Fruit fly (Drosophila melanogaster): ENCODE data around the gene lmgA.

lmgA gene

dm6 chr2L:8574947-8575346 lies 46.5 kb upstream of the lmgA start (continued):
- peak; percentile 91 for TF ChIP-seq ase (GFP tag; IDR thresholded peaks at IDR 0.05)
- TF ChIP-seq CG14860 (GFP tag; IDR thresholded peaks at IDR 0.05; ENCODE audit: partially characterized antibody): peak; percentile 51; the same call in 1 of the 3 replicates
- TF ChIP-seq usp (GFP tag; optimal IDR thresholded peaks at IDR 0.05): no peak
- TF ChIP-seq Sox100B (GFP tag; optimal IDR thresholded peaks at IDR 0.05): peak; percentile 77
- TF ChIP-seq CG33213 (GFP tag; optimal IDR thresholded peaks at IDR 0.05): no peak
- peak; percentile 93 for TF ChIP-seq gce (GFP tag; IDR thresholded peaks at IDR 0.05)
- TF ChIP-seq Ada2b (GFP tag; IDR thresholded peaks at IDR 0.05): peak; percentile 90
- TF ChIP-seq sob (GFP tag; IDR thresholded peaks at IDR 0.05): peak; percentile 82
- peak; percentile 83 for TF ChIP-seq CG11093 (GFP tag; IDR thresholded peaks at IDR 0.05)
- TF ChIP-seq pan (optimal IDR thresholded peaks at IDR 0.05): no peak
- TF ChIP-seq pan (GFP tag; optimal IDR thresholded peaks at IDR 0.05 in 1 of 2, IDR thresholded peaks at IDR 0.05 in 1 of 2): peak in 1 of 2 experiments; percentile 92
- TF ChIP-seq CG9609 (GFP tag; optimal IDR thresholded peaks at IDR 0.05): no peak
- TF ChIP-seq CG13296 (GFP tag; optimal IDR thresholded peaks at IDR 0.05): peak; percentile 44
- TF ChIP-seq sd (tag; optimal IDR thresholded peaks at IDR 0.05): peak; percentile 4
- TF ChIP-seq tio (GFP tag; optimal IDR thresholded peaks at IDR 0.05): peak; percentile 69
- peak; percentile 83 for TF ChIP-seq trem (tag; optimal IDR thresholded peaks at IDR 0.05)
- TF ChIP-seq HLH54F (GFP tag; optimal IDR thresholded peaks at IDR 0.05): no peak
- TF ChIP-seq nau (GFP tag; optimal IDR thresholded peaks at IDR 0.05): peak; percentile 74
- TF ChIP-seq sr (GFP tag; IDR thresholded peaks at IDR 0.05): 0 out of 3 replicates have a peak, but pooled peaks have one; percentile 19
- peak; percentile 82 for TF ChIP-seq CG11695 (GFP tag; IDR thresholded peaks at IDR 0.05)
- TF ChIP-seq lmd (GFP tag; IDR thresholded peaks at IDR 0.05): peak; percentile 84
- peak; percentile 54 for TF ChIP-seq sqz (GFP tag; optimal IDR thresholded peaks at IDR 0.05)
- peak; percentile 70 for TF ChIP-seq chn (GFP tag; optimal IDR thresholded peaks at IDR 0.05)
- TF ChIP-seq CG9817 (tag; optimal IDR thresholded peaks at IDR 0.05): peak; percentile 55
- TF ChIP-seq ap (GFP tag; IDR thresholded peaks at IDR 0.05): peak; percentile 88
- TF ChIP-seq CG34376 (GFP tag; optimal IDR thresholded peaks at IDR 0.05): no peak
- peak; percentile 75 for TF ChIP-seq CG11723 (GFP tag; optimal IDR thresholded peaks at IDR 0.05)
- TF ChIP-seq pita (GFP tag; optimal IDR thresholded peaks at IDR 0.05): no peak
- TF ChIP-seq CG12236 (GFP tag; optimal IDR thresholded peaks at IDR 0.05): no peak
- TF ChIP-seq CG8359 (GFP tag; optimal IDR thresholded peaks at IDR 0.05; ENCODE audit: borderline replicate concordance): peak; percentile 80
- peak in 1 of 2 experiments; percentile 86 for TF ChIP-seq dpn (GFP tag; optimal IDR thresholded peaks at IDR 0.05)
- no peak for TF ChIP-seq BEAF-32 (GFP tag; optimal IDR thresholded peaks at IDR 0.05)
- no peak for TF ChIP-seq tx (GFP tag; optimal IDR thresholded peaks at IDR 0.05)
- peak; percentile 31 for TF ChIP-seq Dad (GFP tag; optimal IDR thresholded peaks at IDR 0.05)
- TF ChIP-seq CG2129 (GFP tag; IDR thresholded peaks at IDR 0.05; ENCODE audit: partially characterized antibody): no peak
- TF ChIP-seq CG16813 (GFP tag; IDR thresholded peaks at IDR 0.05; ENCODE audit: partially characterized antibody): 0 out of 3 replicates have a peak, but pooled peaks have one; percentile 24
- peak; percentile 47 for TF ChIP-seq HmgZ (tag; optimal IDR thresholded peaks at IDR 0.05)
- peak; percentile 56 for TF ChIP-seq tup (GFP tag; optimal IDR thresholded peaks at IDR 0.05)
- TF ChIP-seq Jarid2 (GFP tag; optimal IDR thresholded peaks at IDR 0.05): peak; percentile 61
- peak; percentile 87 for TF ChIP-seq CG3726 (GFP tag; IDR thresholded peaks at IDR 0.05)
- no peak for TF ChIP-seq ham (GFP tag; IDR thresholded peaks at IDR 0.05)
- peak; percentile 91 for TF ChIP-seq nmo (GFP tag; optimal IDR thresholded peaks at IDR 0.05)
- TF ChIP-seq CG2116 (GFP tag; optimal IDR thresholded peaks at IDR 0.05): peak; percentile 45
- no peak for TF ChIP-seq GATAe (GFP tag; conservative IDR thresholded peaks at IDR 0.05)
- peak; percentile 28 for TF ChIP-seq CG4854 (GFP tag; optimal IDR thresholded peaks at IDR 0.05)
- TF ChIP-seq CG16863 (GFP tag; optimal IDR thresholded peaks at IDR 0.05): peak; percentile 32
- TF ChIP-seq shn (GFP tag; optimal IDR thresholded peaks at IDR 0.05): no peak
- TF ChIP-seq Gsc (GFP tag; IDR thresholded peaks at IDR 0.05): peak; percentile 79
- TF ChIP-seq chinmo (GFP tag; IDR thresholded peaks at IDR 0.05; ENCODE audit: partially characterized antibody): no peak
- TF ChIP-seq crol (GFP tag; IDR thresholded peaks at IDR 0.05): peak; percentile 80
- TF ChIP-seq CG8924 (tag; optimal IDR thresholded peaks at IDR 0.05): peak; percentile 86
